Fruit fly (Drosophila melanogaster) whole organism, embryonic: Measurements from ENCODE around the gene CG3984.

Source experiments
- Asciz ChIP-seq: fragments of 200-800 bp; sonication (Bioruptor generic); optimal IDR thresholded peaks from 2 replicates; lab custom pipeline; 2017; ENCODE audit warnings: missing biosample characterization, mild to moderate bottlenecking, missing genetic modification characterization, missing genetic modification reagents
- Atf6 ChIP-seq: fragments of 200-800 bp; sonication (Bioruptor generic); IDR thresholded peaks from 2 replicates; pipeline ENCODE4 v1.3.6; 2022; ENCODE audit warnings: missing biosample characterization, missing genetic modification characterization
- Awh ChIP-seq: fragments of 200-800 bp; sonication (Bioruptor generic); IDR thresholded peaks from 2 replicates; pipeline ENCODE4, ENCODE4 v1.3.6; 2022; ENCODE audit warnings: missing biosample characterization, missing genetic modification characterization
- Blimp-1 ChIP-seq: fragments of 200-800 bp; sonication (Bioruptor generic); optimal IDR thresholded peaks from 3 replicates; lab custom pipeline; 2018; ENCODE audit warnings: missing biosample characterization, missing genetic modification characterization, mild to moderate bottlenecking, moderate library complexity, missing genetic modification reagents
- CG10274 ChIP-seq: fragments of 200-800 bp; sonication (Bioruptor generic); optimal IDR thresholded peaks from 3 replicates; lab custom pipeline; 2017; ENCODE audit warnings: missing biosample characterization, mild to moderate bottlenecking, missing genetic modification characterization
- CG10959 ChIP-seq: fragments of 200-800 bp; sonication (Bioruptor generic); IDR thresholded peaks from 2 replicates; pipeline ENCODE4 v1.3.6; 2022; ENCODE audit warnings: missing biosample characterization, missing genetic modification characterization
- CG10979 ChIP-seq: fragments of 200-800 bp; sonication (Bioruptor generic); optimal IDR thresholded peaks from 2 replicates; lab custom pipeline; 2018; ENCODE audit warnings: missing biosample characterization, mild to moderate bottlenecking, missing genetic modification characterization, moderate library complexity
- CG14965 ChIP-seq: fragments of 200-800 bp; sonication (Bioruptor generic); optimal IDR thresholded peaks from 2 replicates; lab custom pipeline; 2016; ENCODE audit warnings: missing biosample characterization, missing genetic modification characterization, borderline replicate concordance
- CG15514 ChIP-seq: fragments of 200-800 bp; sonication (Bioruptor generic); optimal IDR thresholded peaks from 3 replicates; lab custom pipeline; 2017; ENCODE audit warnings: missing biosample characterization, missing genetic modification characterization, mild to moderate bottlenecking, moderate library complexity, missing genetic modification reagents
- CG1603 ChIP-seq: fragments of 200-800 bp; sonication (Bioruptor generic); optimal IDR thresholded peaks from 2 replicates; lab custom pipeline; 2019; ENCODE audit warnings: missing biosample characterization, mild to moderate bottlenecking, missing genetic modification characterization, moderate library complexity
- CG30431 ChIP-seq: fragments of 200-800 bp; sonication (Bioruptor generic); optimal IDR thresholded peaks from 2 replicates; lab custom pipeline; 2017; ENCODE audit warnings: missing biosample characterization, missing genetic modification characterization
- CG31224 ChIP-seq: fragments of 200-800 bp; sonication (Bioruptor generic); IDR thresholded peaks from 2 replicates; pipeline ENCODE4 v1.3.6; 2022; ENCODE audit warnings: missing biosample characterization, missing genetic modification characterization
- CG4360 ChIP-seq: fragments of 200-800 bp; sonication (Bioruptor generic); IDR thresholded peaks from 2 replicates; pipeline ENCODE4 v1.3.6; 2022; ENCODE audit warnings: missing biosample characterization, missing genetic modification characterization
- CG7786 ChIP-seq: fragments of 200-800 bp; sonication (Bioruptor generic); optimal IDR thresholded peaks from 2 replicates; lab custom pipeline; 2016; ENCODE audit warnings: missing biosample characterization, missing genetic modification characterization
- CG9727 ChIP-seq: fragments of 200-800 bp; sonication (Bioruptor generic); optimal IDR thresholded peaks from 3 replicates; lab custom pipeline; 2017; ENCODE audit warnings: missing biosample characterization, mild to moderate bottlenecking, missing genetic modification characterization
- Dbx ChIP-seq: fragments of 200-800 bp; sonication (Bioruptor generic); IDR thresholded peaks from 3 replicates; pipeline ENCODE4 v1.3.6; 2022; ENCODE audit warnings: missing biosample characterization, missing genetic modification characterization
- Dll ChIP-seq: fragments of 200-800 bp; sonication (Bioruptor generic); IDR thresholded peaks from 4 replicates; pipeline ENCODE4 v1.3.6; 2022; ENCODE audit warnings: missing biosample characterization, missing genetic modification characterization; ENCODE audit not compliant: partially characterized antibody
- Doc2 ChIP-seq: fragments of 200-800 bp; sonication (Bioruptor generic); IDR thresholded peaks from 2 replicates; pipeline ENCODE4 v1.3.6; 2022; ENCODE audit warnings: missing biosample characterization, missing genetic modification characterization
- Fer2 ChIP-seq: fragments of 200-800 bp; sonication (Bioruptor generic); optimal IDR thresholded peaks from 2 replicates; lab custom pipeline; 2018; ENCODE audit warnings: missing biosample characterization, mild to moderate bottlenecking, missing genetic modification characterization, moderate library complexity
- GATAe ChIP-seq: fragments of 200-800 bp; sonication (Bioruptor generic); conservative IDR thresholded peaks from 2 replicates; pipeline ENCODE4 v1.3.6; 2022; ENCODE audit warnings: missing biosample characterization, missing genetic modification characterization
- Hr78 ChIP-seq, 2 experiments: fragments of 200-800 bp in 1 of 2; fragments of >200 bp in 1 of 2; sonication (Bioruptor generic) in 1 of 2; optimal IDR thresholded peaks; 2 replicates each; lab custom pipeline; 2017 to 2019; ENCODE audit warnings: missing biosample characterization in 2 of 2, missing genetic modification characterization in 2 of 2, mild to moderate bottlenecking in 1 of 2, moderate library complexity in 1 of 2
- Hsf ChIP-seq: fragments of 200-800 bp; sonication (Bioruptor generic); optimal IDR thresholded peaks from 3 replicates; lab custom pipeline; 2016; ENCODE audit warnings: missing biosample characterization, missing genetic modification characterization
- Lim3 ChIP-seq: fragments of 200-800 bp; sonication (Bioruptor generic); IDR thresholded peaks from 2 replicates; pipeline ENCODE4 v1.3.6; 2022; ENCODE audit warnings: missing biosample characterization, missing genetic modification characterization
- Med ChIP-seq: fragments of 200-800 bp; sonication (Bioruptor generic); peaks from one replicate; lab custom pipeline; 2016; ENCODE audit warnings: missing biosample characterization, missing genetic modification characterization, mild to moderate bottlenecking, inconsistent platforms, moderate library complexity
- Side ChIP-seq: fragments of 200-800 bp; sonication (Bioruptor generic); optimal IDR thresholded peaks from 2 replicates; lab custom pipeline; 2016; ENCODE audit warnings: missing biosample characterization, missing genetic modification characterization
- Xbp1 ChIP-seq: fragments of 200-800 bp; sonication (Bioruptor generic); optimal IDR thresholded peaks from 3 replicates; lab custom pipeline; 2016; ENCODE audit warnings: missing biosample characterization, mild to moderate bottlenecking, missing genetic modification characterization
- al ChIP-seq: fragments of 200-800 bp; sonication (Bioruptor generic); IDR thresholded peaks from 2 replicates; pipeline ENCODE4 v1.3.6; 2022; ENCODE audit warnings: missing biosample characterization, missing genetic modification characterization
- ap ChIP-seq: fragments of 200-800 bp; sonication (Bioruptor generic); IDR thresholded peaks from 2 replicates; pipeline ENCODE4 v1.3.6; 2022; ENCODE audit warnings: missing biosample characterization, missing genetic modification characterization
- chinmo ChIP-seq: fragments of 200-800 bp; sonication (Bioruptor generic); IDR thresholded peaks from 4 replicates; pipeline ENCODE4 v1.3.6; 2022; ENCODE audit warnings: missing biosample characterization, missing genetic modification characterization; ENCODE audit not compliant: partially characterized antibody
- exex ChIP-seq: fragments of 200-800 bp; sonication (Bioruptor generic); optimal IDR thresholded peaks from 4 replicates; lab custom pipeline; 2018; ENCODE audit warnings: missing biosample characterization, mild to moderate bottlenecking, missing genetic modification characterization, moderate library complexity
- grn ChIP-seq: fragments of 200-800 bp; sonication (Bioruptor generic); optimal IDR thresholded peaks from 3 replicates; lab custom pipeline; 2017; ENCODE audit warnings: missing biosample characterization, missing genetic modification characterization
- h ChIP-seq: fragments of >200 bp; optimal IDR thresholded peaks from 2 replicates; lab custom pipeline; 2017
- hbn ChIP-seq: fragments of 200-800 bp; sonication (Bioruptor generic); IDR thresholded peaks from 2 replicates; pipeline ENCODE4 v1.3.6; 2022; ENCODE audit warnings: missing biosample characterization, missing genetic modification characterization; ENCODE audit not compliant: partially characterized antibody
- lola ChIP-seq, 3 experiments: fragments of >200 bp in 2 of 3; fragments of 200-800 bp in 1 of 3; sonication (Bioruptor generic) in 1 of 3; optimal IDR thresholded peaks; 2 replicates each; lab custom pipeline; 2017 to 2019; ENCODE audit warnings: missing biosample characterization in 3 of 3, missing genetic modification characterization in 3 of 3, mild to moderate bottlenecking in 1 of 3, moderate library complexity in 1 of 3
- mam ChIP-seq: fragments of 200-800 bp; sonication (Bioruptor generic); optimal IDR thresholded peaks from 3 replicates; lab custom pipeline; 2016; ENCODE audit warnings: missing biosample characterization, missing genetic modification characterization
- mirr ChIP-seq: fragments of 200-800 bp; sonication (Bioruptor generic); optimal IDR thresholded peaks from 3 replicates; lab custom pipeline; 2018; ENCODE audit warnings: missing biosample characterization, mild to moderate bottlenecking, missing genetic modification characterization
- pb ChIP-seq: fragments of 200-800 bp; sonication (Bioruptor generic); optimal IDR thresholded peaks from 3 replicates; lab custom pipeline; 2016; ENCODE audit warnings: missing biosample characterization, missing genetic modification characterization
- pum ChIP-seq: fragments of 200-800 bp; sonication (Bioruptor generic); optimal IDR thresholded peaks from 2 replicates; lab custom pipeline; 2016; ENCODE audit warnings: missing biosample characterization, missing genetic modification characterization
- sd ChIP-seq: fragments of 200-800 bp; sonication (Bioruptor generic); optimal IDR thresholded peaks from 3 replicates; lab custom pipeline; 2018; ENCODE audit warnings: missing biosample characterization, mild to moderate bottlenecking, missing genetic modification characterization, moderate library complexity
- tio ChIP-seq: fragments of 200-800 bp; sonication (Bioruptor generic); optimal IDR thresholded peaks from 2 replicates; lab custom pipeline; 2017; ENCODE audit warnings: missing biosample characterization, missing genetic modification characterization, inconsistent platforms
- z ChIP-seq: fragments of 200-800 bp; sonication (Bioruptor generic); IDR thresholded peaks from 3 replicates; pipeline ENCODE4 v1.3.6; 2022; ENCODE audit warnings: missing biosample characterization, missing genetic modification characterization

Gene CG3984

dm6 chr3R:15139010-15139815 lies 2.3 kb downstream of the CG3984 start (continued):
- TF ChIP-seq hbn (GFP tag; lab: Robert Waterston, UW) (no peak), CG15514 (GFP tag; lab: Kevin White, UChicago) (no peak), Doc2 (GFP tag; lab: Robert Waterston, UW) (no peak), CG1603 (no peak), pum (GFP tag; lab: Kevin White, UChicago) (no peak), CG10274 (GFP tag; lab: Kevin White, UChicago) (no peak), Fer2 (tag; lab: Kevin White, UChicago) (no peak), Lim3 (GFP tag; lab: Robert Waterston, UW) (no peak), h (no peak), Xbp1 (peak; percentile 27), mirr (GFP tag; lab: Kevin White, UChicago) (no peak), CG9727 (peak; percentile 34), Blimp-1 (GFP tag; lab: Kevin White, UChicago) (no peak), CG31224 (GFP tag; lab: Robert Waterston, UW) (no peak), mam (GFP tag; lab: Kevin White, UChicago) (peak; percentile 20), Awh (GFP tag; lab: Robert Waterston, UW) (no peak)

- no peak for TF ChIP-seq tio
- TF ChIP-seq CG10959 (GFP tag; lab: Robert Waterston, UW), result no peak
- peak in 1 of 2 experiments; percentile 23 for TF ChIP-seq Hr78 (GFP tag; optimal IDR thresholded peaks at IDR 0.05; lab: Kevin White, UChicago)
- no peak for TF ChIP-seq al (GFP tag; lab: Robert Waterston, UW)
- TF ChIP-seq lola (GFP tag; optimal IDR thresholded peaks at IDR 0.05; lab: Kevin White, UChicago), result no peak
- TF ChIP-seq sd (tag; lab: Kevin White, UChicago), result peak; percentile 81
- peak; percentile 89 for TF ChIP-seq z (GFP tag; lab: Robert Waterston, UW)
- TF ChIP-seq CG10979 (tag; lab: Kevin White, UChicago), result no peak
- TF ChIP-seq Dll, result no peak
- TF ChIP-seq ap (GFP tag; lab: Robert Waterston, UW), result no peak
- TF ChIP-seq exex (tag; lab: Kevin White, UChicago), result peak; percentile 1
- TF ChIP-seq Med (GFP tag; lab: Kevin White, UChicago), result no peak
- no peak for TF ChIP-seq Hsf
- no peak for TF ChIP-seq Asciz
- no peak for TF ChIP-seq pb
- no peak for TF ChIP-seq Side
- peak; percentile 81; the same call in 3 of the 4 replicates for TF ChIP-seq chinmo (GFP tag; lab: Robert Waterston, UW)
- TF ChIP-seq CG14965 (GFP tag; lab: Kevin White, UChicago), result no peak
- TF ChIP-seq CG4360, result no peak
- TF ChIP-seq grn (GFP tag; lab: Kevin White, UChicago), result peak; percentile 51
- TF ChIP-seq CG7786 (GFP tag; lab: Kevin White, UChicago), result no peak
- peak; percentile 85 for TF ChIP-seq GATAe (GFP tag; lab: Robert Waterston, UW)
- peak; percentile 2; the same call in 1 of the 2 replicates for TF ChIP-seq Atf6 (GFP tag; lab: Robert Waterston, UW)
- no peak for TF ChIP-seq CG30431 (GFP tag; lab: Kevin White, UChicago)
- no peak for TF ChIP-seq Dbx (GFP tag; lab: Robert Waterston, UW)
- TF ChIP-seq, all 482 proteins: peak for 8
Measured at dm6 chr3R:15139816-15140473, 3.0 kb downstream of the CG3984 start, which contains the start of gene CG3987. Gene CG3987 (plus strand): TSS chr3R:15139958.
